Worm (Caenorhabditis elegans) whole organism, mixed stage, embryonic: ENCODE results near the gene ZC506.1.

ENCODE experiments used
- ceh-43 ChIP-seq: fragments of 200-800 bp; sonication (Bioruptor generic); optimal IDR thresholded peaks from 2 replicates; lab custom pipeline; 2018; ENCODE audit warnings: mild to moderate bottlenecking, missing genetic modification characterization, moderate library complexity, missing compliant biosample characterization
- ces-1 ChIP-seq: fragments of 150-350 bp; optimal IDR thresholded peaks from 2 replicates; lab custom pipeline; 2014; ENCODE audit warnings: missing biosample characterization, missing genetic modification reagents, missing genetic modification characterization
- drap-1 ChIP-seq: fragments of 200-800 bp; sonication (Bioruptor generic); optimal IDR thresholded peaks from 3 replicates; lab custom pipeline; 2018; ENCODE audit warnings: mild to moderate bottlenecking, missing genetic modification characterization, missing compliant biosample characterization
- elt-1 ChIP-seq: sonication (generic microtip); optimal IDR thresholded peaks from 2 replicates; lab custom pipeline; 2017; ENCODE audit warnings: missing genetic modification characterization, mild to moderate bottlenecking, missing compliant biosample characterization, antibody characterized with exemption, moderate library complexity, borderline replicate concordance; ENCODE audit not compliant: insufficient read depth
- lsy-2 ChIP-seq: fragments of 150-350 bp; optimal IDR thresholded peaks from 2 replicates; lab custom pipeline; 2014; ENCODE audit warnings: missing biosample characterization, missing genetic modification characterization
- mep-1 ChIP-seq: fragments of 150-350 bp; optimal IDR thresholded peaks from 2 replicates; lab custom pipeline; 2017; ENCODE audit warnings: missing biosample characterization, missing genetic modification reagents, missing genetic modification characterization, inconsistent platforms
- mls-2 ChIP-seq: sonication (generic microtip); optimal IDR thresholded peaks from 2 replicates; lab custom pipeline; 2016; ENCODE audit warnings: mild to moderate bottlenecking, missing genetic modification characterization, moderate library complexity, missing compliant biosample characterization
- nhr-237 ChIP-seq: fragments of 150-350 bp; optimal IDR thresholded peaks from 2 replicates; lab custom pipeline; 2014; ENCODE audit warnings: missing biosample characterization, missing genetic modification characterization
- pha-4 ChIP-seq: fragments of 150-350 bp; optimal IDR thresholded peaks from 2 replicates; lab custom pipeline; 2018; ENCODE audit warnings: missing biosample characterization, missing genetic modification reagents, missing genetic modification characterization
- sptf-1 ChIP-seq: sonication (generic microtip); optimal IDR thresholded peaks from 2 replicates; lab custom pipeline; 2017; ENCODE audit warnings: mild to moderate bottlenecking, missing genetic modification characterization, moderate library complexity, missing compliant biosample characterization
- unc-62 ChIP-seq: fragments of 150-350 bp; optimal IDR thresholded peaks from 2 replicates; lab custom pipeline; 2014; ENCODE audit warnings: missing biosample characterization, missing genetic modification reagents, missing genetic modification characterization
- ztf-11 ChIP-seq: fragments of 150-350 bp; optimal IDR thresholded peaks from 2 replicates; lab custom pipeline; 2014; ENCODE audit warnings: missing biosample characterization, missing genetic modification characterization

DNA sequence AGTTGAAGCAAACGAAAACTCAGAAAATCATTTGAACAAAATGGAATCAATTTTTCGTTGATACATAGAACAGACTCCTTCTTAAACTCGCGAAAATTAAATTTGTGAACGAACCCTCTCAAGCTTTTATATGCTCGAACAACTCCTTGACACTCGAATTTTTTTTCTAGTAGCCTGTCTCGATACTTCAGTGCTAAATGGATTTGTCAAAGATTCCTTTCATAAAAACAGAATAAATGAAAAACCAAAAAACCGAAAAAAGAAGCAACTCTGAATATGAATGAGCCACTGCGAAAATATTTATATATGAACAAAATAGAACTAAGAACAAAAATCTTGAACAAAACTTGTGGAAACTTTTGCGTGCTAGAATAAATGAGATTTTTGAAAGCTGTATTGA lies 51.2 kb downstream of the ZC506.1 start:
- TF ChIP-seq unc-62 (GFP tag; lab: Kevin White, UChicago) (no peak), nhr-237 (tag; lab: Kevin White, UChicago) (no peak), mep-1 (no peak), ztf-11 (no peak), sptf-1 (tag; lab: Kevin White, UChicago) (no peak), ceh-43 (GFP tag; lab: Kevin White, UChicago) (no peak), ces-1 (peak; percentile 55), mls-2 (tag; lab: Kevin White, UChicago) (no peak), elt-1 (tag; lab: Kevin White, UChicago) (no peak), drap-1 (no peak), pha-4 (tag; lab: Kevin White, UChicago) (no peak), lsy-2 (tag; lab: Kevin White, UChicago) (no peak)
